Fruit fly (Drosophila melanogaster): ENCODE measurements around the gene CG4270.

CG4270 gene

DNA sequence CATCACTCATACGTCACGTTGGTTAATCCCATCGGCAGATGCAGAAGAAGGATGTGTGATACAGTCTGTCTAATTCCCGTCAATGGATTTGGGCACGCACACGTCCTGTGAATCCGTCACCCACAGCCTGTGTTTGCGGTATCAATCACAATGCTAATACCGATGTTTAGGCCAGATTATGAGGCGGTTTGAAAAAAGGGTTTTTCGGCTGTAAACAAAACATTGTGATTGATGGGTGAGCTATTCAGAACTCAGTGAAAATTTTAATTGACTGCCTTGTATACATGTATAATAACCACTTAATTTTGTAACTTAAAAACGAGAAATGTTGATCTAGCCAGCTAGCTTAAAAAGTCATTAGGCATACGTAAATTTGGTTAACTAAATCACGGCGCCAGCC is at the start of gene CG4270:
Gene CG4270 (plus strand): TSS at position 301 of the 400 bp plus-strand sequence.
- no peak for TF ChIP-seq noc (tag; optimal IDR thresholded peaks at IDR 0.05)

DNA sequence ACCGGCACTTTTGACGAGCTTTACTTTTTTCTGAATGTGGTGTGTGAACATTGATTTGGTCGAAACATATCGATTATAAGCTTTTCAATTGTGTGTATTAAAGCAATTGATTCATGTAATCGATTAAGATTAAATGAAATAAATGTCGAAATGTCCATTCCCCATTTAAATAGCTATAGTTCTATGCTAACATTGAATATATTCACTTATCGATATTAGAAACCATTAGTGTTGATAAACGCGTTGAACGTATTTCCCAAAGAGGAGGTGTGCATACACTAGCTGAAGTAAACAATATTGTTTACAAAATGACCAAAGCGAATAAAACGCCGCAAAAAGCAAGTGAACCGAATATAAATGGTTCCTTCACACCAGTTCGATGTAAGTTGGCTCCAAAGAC is 49.2 kb upstream of the CG4270 start, which contains the start of the genes Uch and CG34174:
Gene Uch (minus strand): TSS at position 208 of the 400 bp plus-strand sequence.
Gene CG34174 (plus strand): TSS at position 263 of the 400 bp plus-strand sequence.
- peak; percentile 5 for TF ChIP-seq noc (tag; optimal IDR thresholded peaks at IDR 0.05)

DNA sequence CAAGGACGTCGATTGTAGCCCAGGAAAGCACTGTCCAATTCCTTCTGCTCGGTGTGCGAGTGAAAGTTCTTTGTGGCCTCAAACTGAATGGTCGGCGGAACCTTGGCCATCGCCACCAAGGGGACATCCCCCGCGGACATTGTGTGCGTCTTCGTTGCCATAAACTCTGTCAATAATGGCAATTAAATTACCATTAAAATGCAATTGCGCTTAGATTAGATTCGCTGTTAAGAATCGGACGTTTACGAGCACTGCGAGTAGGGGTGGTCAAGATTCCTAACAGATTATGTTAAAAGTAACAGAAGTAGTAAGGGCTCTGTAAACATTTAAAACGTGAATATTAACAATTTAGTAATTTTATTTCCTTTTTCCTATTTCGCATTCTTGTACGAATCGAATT is 47.2 kb upstream of the CG4270 start, which contains the start of gene daed:
Gene daed (minus strand): TSS at position 247 of the 400 bp plus-strand sequence.
- no peak for TF ChIP-seq noc (tag; optimal IDR thresholded peaks at IDR 0.05)

DNA sequence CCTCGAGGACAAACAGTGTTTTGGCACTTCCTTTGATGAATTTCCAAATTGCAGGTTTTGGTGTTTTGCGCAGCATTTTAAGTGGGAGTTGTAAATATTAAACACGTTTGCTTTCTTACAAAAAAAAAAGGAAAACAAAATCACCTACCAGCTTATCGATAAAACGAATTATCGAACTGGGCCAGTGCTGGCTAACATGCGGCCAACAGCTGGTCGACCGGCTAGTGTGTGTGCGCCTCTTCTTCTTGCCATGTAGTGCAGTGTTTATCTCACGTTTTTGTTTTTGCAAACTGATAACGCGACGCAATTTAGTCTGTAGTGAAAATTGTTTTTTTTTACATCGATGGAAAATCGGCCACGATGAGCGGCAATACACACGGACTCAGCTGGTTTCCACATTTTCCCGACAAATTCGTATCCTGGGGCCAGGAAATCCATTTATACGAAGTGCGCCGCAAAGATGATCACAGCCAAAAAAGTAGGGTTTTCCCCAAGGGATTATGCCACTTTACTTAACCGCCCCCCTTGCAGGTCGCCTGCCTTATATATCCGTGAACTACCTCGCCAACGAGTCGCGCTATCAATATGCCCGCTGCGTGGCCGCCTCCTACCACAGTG is 46.1 kb upstream of the CG4270 start, which contains the start of the genes CG15386, CG42371 and mio:
Gene CG15386 (minus strand): TSS at position 180 of the 618 bp plus-strand sequence.
Gene CG42371 (minus strand): TSS at position 180 of the 618 bp plus-strand sequence.
Gene mio (plus strand): TSS at position 224 of the 618 bp plus-strand sequence.
- TF ChIP-seq noc (tag; optimal IDR thresholded peaks at IDR 0.05), result peak; percentile 19

DNA sequence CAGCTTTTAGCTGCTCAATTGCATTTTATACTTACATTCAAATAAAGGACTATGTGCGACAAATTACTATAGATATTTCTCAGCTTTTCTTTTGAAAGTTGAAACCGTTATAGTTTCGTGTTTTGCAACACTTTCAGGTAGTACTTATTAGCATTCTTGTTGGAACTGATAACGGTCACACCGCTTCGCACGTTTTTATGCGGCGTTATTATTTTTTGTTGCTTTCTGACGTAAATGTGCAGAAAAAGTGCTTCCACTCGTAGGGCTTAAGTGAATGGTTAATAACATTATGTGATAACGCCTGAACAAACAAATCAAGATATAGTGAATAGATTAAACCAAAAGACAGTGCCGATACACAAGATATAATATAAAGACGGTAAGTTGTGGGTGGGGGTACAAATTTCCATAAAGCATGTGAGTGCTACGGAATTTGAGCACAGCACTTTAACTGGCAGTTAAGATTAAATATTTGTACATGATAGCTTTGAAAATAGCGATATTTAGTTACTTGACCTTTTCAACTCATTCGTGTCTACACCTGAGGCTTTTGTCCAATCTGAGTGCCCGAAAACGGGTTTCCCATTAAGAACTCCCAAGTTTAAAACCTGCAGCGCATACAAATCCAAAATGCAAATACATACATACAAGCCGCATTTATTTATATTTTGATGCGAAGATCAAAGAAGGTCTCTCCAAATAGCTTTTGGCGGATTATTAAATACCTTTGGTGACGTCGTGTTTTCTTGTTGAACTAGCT is 42.5 kb upstream of the CG4270 start, which contains the start of gene papi:
Gene papi (plus strand): TSS at position 176 of the 760 bp plus-strand sequence.
- peak; percentile 41 for TF ChIP-seq noc (tag; optimal IDR thresholded peaks at IDR 0.05)

DNA sequence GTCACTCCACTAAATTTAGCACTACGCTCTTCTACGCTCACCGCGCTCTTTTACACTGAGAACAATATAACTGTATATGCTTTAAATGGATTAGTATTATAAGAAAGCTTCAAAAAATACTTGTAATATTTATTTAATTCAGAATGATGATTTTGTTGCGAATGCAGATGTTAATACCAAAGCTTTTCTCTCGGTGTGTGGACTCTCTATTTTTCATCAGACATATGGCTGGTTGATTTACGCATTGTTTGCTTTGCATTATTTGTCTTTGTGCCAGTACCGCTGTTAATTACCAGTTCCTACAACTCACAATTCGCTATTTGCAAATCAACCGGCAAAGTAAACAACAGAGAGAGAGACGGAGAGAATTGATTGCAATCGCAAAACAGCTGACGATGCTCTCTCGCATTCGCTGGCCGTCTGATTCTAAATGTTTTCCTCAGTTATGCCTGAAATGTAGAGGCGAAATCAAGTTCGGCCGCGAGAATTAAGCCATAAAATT is 41.5 kb upstream of the CG4270 start:
- peak; percentile 100 for TF ChIP-seq noc (tag; optimal IDR thresholded peaks at IDR 0.05)

DNA sequence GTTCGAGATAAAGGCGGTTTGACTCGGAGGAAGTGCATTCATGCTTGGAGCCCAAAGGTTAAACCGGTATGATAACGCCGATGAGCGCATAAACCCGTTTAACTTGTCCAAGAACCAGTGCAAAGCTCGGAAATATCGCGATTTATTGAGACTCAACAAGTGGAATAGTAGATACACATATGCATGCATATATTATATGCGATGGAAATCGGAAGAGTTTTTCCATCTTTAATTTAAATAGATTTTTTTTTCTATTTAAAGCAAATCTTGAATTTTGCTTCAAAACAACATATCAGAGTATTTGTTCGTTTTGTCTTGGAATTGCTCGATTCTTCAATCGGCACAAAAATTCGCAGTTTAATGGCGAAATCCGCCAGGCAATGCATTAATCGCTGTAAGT is 40.9 kb upstream of the CG4270 start:
- no peak for TF ChIP-seq noc (tag; optimal IDR thresholded peaks at IDR 0.05)

DNA sequence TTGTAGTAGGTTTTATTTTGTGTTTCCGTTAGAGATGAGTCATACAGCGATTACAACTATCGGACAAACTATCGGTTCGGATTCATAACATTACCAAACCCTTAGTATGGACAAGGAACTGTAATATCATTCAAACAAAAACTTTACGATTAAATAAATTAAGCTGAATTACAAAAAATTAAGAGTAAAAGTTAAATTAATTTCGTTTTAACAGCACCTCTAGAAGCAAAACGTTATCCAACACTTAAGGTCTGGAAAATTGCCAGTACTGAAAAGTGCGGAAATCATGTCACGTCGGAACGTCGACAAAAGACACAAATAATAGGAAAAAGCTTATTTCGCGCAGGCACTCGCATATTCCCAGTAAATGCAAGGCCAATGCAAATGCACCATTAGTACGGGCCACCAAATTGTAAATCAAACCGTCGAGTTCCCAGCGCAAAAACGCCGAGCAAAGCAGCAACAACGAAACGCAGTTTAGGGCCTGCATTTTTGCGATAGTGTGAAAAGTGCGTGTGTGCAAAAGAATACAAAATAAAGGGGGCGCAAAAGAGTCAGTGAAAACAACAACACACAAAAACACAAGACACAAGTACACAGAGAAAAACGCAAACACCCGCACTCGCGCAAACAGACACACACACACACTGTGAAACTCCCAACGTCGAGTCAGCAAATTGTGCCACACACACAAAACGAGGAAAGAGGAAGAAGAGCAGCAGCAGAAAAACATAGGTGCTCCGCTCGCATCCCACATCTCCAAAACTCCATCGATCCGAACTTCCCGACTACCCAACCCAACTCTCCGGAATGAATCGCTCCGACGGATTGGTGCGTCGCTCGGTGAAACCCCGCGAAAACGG is 36.8 kb upstream of the CG4270 start, which contains the start of the genes CG15387 and sau:
Gene CG15387 (minus strand): TSS at position 36 of the 863 bp plus-strand sequence.
Gene sau (plus strand): TSS at position 84 of the 863 bp plus-strand sequence.
- TF ChIP-seq noc (tag; optimal IDR thresholded peaks at IDR 0.05), result peak; percentile 88

DNA sequence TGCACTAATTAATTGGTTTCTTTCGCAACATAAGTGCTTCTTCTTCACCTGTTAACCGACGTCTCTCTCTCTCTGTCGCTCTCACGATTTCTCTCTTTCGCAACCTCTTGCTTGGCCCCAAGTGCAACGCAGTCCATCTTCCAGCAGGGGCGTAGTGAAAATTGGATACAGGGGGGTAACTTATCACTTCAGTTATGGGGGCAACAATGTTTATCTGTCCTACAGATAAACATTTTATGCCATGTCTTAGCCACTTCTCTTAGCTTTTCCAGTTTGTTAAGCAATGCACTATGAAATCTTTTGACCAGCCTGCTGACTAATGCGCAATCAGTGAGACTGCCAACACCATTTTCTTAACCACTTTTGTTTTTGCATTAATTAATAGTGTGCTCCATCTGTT is 35.9 kb upstream of the CG4270 start:
- TF ChIP-seq noc (tag; optimal IDR thresholded peaks at IDR 0.05), result peak; percentile 12

DNA sequence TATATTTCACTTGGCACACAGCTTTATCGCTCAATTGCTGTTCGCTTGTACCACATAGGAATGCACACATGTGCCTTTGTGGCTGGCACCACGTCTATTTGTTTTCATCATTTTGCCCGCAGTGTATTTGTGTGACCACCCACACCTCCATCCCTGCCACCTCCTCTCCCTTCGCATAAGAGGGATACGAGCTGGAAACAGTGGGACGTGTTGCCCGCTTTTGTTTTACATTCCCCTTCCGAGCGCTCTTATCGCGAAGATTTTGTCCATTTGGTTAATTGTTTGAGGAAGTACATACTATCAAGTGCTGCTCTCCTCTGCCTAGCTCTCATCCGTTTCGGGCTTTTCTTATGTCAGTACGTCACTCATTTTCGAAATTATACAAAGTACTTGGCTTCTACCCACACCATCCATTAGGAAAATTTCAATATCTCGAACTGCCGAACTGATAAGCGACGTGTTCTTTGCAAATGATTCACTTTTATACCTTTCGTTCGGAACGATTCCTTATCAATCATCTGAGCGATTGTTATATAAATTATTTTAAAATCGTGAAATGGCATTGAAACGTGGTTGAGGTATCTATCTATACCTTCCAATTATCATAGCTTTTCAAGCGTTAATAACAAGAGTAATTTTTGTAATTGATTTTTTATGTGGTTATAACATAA is 34.9 kb upstream of the CG4270 start:
- peak; percentile 7 for TF ChIP-seq noc (tag; optimal IDR thresholded peaks at IDR 0.05)

DNA sequence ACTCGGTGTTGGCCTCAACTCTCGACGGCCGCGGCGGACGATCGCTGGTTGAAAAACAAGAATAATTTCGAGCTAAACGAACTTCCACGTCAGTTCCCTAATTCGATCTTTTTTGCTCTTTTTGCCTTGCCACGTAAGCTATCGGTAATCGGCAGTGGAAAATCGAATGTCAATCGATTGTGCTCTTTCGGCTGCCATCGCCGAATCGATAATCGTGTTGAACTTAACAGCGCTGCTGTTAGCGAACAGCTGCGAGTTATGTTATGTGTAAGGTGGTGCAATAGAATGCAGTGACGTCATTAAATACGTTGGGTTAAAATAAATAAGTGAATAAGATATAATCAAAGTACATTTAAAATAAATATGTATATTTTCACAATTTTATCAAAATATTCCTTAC is 26.5 kb upstream of the CG4270 start, which contains the start of gene Sec24CD:
Gene Sec24CD (minus strand): TSS at position 123 of the 400 bp plus-strand sequence.
- TF ChIP-seq noc (tag; optimal IDR thresholded peaks at IDR 0.05), result no peak

DNA sequence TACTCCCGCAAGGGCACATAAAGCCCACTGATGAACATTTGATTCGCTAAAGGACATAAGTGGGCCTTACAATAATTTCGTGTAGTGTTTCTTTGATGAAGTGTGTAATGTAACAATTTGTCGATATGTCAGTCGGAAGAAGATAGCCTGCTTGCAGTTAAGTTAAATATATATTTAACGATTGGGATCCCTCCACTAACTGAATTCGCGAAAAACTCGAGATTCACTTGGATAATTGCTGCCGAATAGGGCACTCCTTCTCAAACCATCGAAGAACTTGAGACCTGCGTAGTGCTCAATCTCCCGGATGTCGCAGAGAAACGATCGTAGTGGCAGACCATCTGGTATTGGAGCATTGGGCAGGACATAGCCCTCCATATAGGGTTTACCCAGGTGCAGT is 25.1 kb upstream of the CG4270 start, which contains the start of gene Tengl3:
Gene Tengl3 (minus strand): TSS at position 101 of the 400 bp plus-strand sequence.
- no peak for TF ChIP-seq noc (tag; optimal IDR thresholded peaks at IDR 0.05)

DNA sequence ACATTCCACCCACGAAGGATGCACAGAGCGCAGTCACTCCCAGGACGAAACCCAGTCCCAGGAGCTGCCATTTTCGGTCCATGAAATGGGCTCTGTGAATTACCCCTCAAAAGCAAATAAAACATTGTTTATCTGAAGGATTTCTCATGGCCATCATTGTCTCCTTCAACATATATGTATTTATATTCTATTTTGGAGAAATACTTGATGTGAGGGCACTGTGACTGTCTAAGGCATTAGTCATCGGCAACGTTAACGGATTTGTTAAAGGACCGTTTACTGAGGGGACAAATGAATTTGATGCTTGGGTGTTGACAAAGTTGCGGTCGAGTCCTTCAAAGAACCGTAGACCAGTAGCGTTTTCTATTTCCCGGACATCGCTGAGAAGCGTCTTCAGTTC is 24.0 kb upstream of the CG4270 start, which contains the start of gene Tengl2:
Gene Tengl2 (minus strand): TSS at position 101 of the 400 bp plus-strand sequence.
- no peak for TF ChIP-seq noc (tag; optimal IDR thresholded peaks at IDR 0.05)

DNA sequence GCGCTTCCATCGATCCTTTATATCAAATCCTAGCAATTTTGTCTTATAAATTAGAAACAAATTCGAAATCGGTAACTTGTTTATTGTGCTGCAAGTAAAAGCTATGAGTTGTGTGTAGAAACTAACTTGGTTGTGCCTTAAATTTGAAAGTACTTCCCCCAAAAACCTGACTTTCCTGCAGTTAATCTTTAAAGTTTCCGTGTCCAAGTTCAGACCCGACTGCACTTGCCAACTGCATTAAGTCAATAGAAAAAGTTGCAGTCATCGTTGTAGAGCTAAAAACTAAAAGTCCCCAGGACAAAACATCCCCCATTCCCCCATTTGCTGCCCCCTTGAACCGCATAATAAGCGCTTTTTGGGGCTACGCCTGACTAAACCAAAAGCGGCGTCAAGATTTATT is 22.7 kb upstream of the CG4270 start, which contains the start of gene Tengl1:
Gene Tengl1 (minus strand): TSS at position 101 of the 400 bp plus-strand sequence.
- TF ChIP-seq noc (tag; optimal IDR thresholded peaks at IDR 0.05), result no peak

Measured in whole organism, larva.